Fruit fly (Drosophila melanogaster): ENCODE data around the gene CG3226.

Gene CG3226

DNA sequence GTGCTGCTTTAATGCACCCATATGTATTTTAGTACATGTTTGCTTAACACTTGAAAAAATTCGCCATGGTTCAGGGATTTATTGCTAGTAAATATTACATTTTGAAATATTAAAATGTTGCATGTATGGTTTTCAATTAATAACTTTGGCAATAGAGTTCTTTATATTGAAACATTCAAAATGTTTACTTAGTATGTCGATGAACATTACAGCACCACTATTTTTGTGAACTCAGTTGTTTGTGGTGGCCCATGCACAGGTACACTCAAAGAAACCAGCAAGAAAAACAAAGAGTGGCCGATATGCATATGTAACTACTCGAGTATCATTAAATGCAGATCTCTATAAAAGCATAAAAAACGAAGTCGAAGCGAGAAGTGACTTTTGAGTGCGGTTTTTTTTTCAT lies 48.0 kb upstream of the CG3226 start (continued):
- TF ChIP-seq hth (optimal IDR thresholded peaks at IDR 0.05), result no peak
- TF ChIP-seq wdn (GFP tag; IDR thresholded peaks at IDR 0.05), result no peak
- TF ChIP-seq Atf6 (GFP tag; IDR thresholded peaks at IDR 0.05), result peak; percentile 25; the same call in 1 of the 2 replicates
- TF ChIP-seq H15 (GFP tag; IDR thresholded peaks at IDR 0.05), result no peak; the same call in 2 of the 3 replicates
- peak; percentile 38 for TF ChIP-seq jumu (GFP tag; optimal IDR thresholded peaks at IDR 0.05)
- TF ChIP-seq CG6654 (GFP tag; optimal IDR thresholded peaks at IDR 0.05), result no peak
- no peak for TF ChIP-seq CG31365 (tag; optimal IDR thresholded peaks at IDR 0.05)
- no peak for TF ChIP-seq CG10431 (GFP tag; optimal IDR thresholded peaks at IDR 0.05)
- TF ChIP-seq CG2712 (tag; optimal IDR thresholded peaks at IDR 0.05), result peak; percentile 80
- TF ChIP-seq dati (GFP tag; IDR thresholded peaks at IDR 0.05), result 0 out of 2 replicates have a peak, but pooled peaks have one; percentile 15
- peak; percentile 59 for TF ChIP-seq wor (GFP tag; IDR thresholded peaks at IDR 0.05)
- peak; percentile 66; the same call in 2 of the 3 replicates for TF ChIP-seq zfh1 (GFP tag; IDR thresholded peaks at IDR 0.05)
- peak; percentile 70; the same call in 1 of the 3 replicates for TF ChIP-seq so (GFP tag; IDR thresholded peaks at IDR 0.05)
- peak in 1 of 3 experiments; percentile 71 for TF ChIP-seq lola (GFP tag; optimal IDR thresholded peaks at IDR 0.05)
- peak; percentile 81 for TF ChIP-seq Ptx1 (GFP tag; IDR thresholded peaks at IDR 0.05)
- no peak for TF ChIP-seq CG7271 (tag; optimal IDR thresholded peaks at IDR 0.05)
- no peak for TF ChIP-seq exex (tag; optimal IDR thresholded peaks at IDR 0.05)
- peak; percentile 40 for TF ChIP-seq CG16863 (GFP tag; optimal IDR thresholded peaks at IDR 0.05)
- TF ChIP-seq Abd-B (GFP tag; optimal IDR thresholded peaks at IDR 0.05), result peak; percentile 61
- peak; percentile 43 for TF ChIP-seq bcd (GFP tag; optimal IDR thresholded peaks at IDR 0.05)
- TF ChIP-seq CG7786 (GFP tag; optimal IDR thresholded peaks at IDR 0.05), result peak; percentile 23
- TF ChIP-seq Lpt (GFP tag; optimal IDR thresholded peaks at IDR 0.05), result no peak
- TF ChIP-seq CG2116 (GFP tag; optimal IDR thresholded peaks at IDR 0.05), result peak; percentile 34
- peak; percentile 62; the same call in 2 of the 3 replicates for TF ChIP-seq ase (GFP tag; IDR thresholded peaks at IDR 0.05)
- TF ChIP-seq ewg (GFP tag; optimal IDR thresholded peaks at IDR 0.05), result peak; percentile 57
- TF ChIP-seq CG6254 (GFP tag; optimal IDR thresholded peaks at IDR 0.05), result peak; percentile 46
- TF ChIP-seq HLH3B (GFP tag; IDR thresholded peaks at IDR 0.05), result peak; percentile 76
- TF ChIP-seq CG4617 (GFP tag; optimal IDR thresholded peaks at IDR 0.05; ENCODE audit: borderline replicate concordance), result no peak
- peak; percentile 72 for TF ChIP-seq Ssrp (tag; optimal IDR thresholded peaks at IDR 0.05)
- peak; percentile 18 for TF ChIP-seq CG3838 (GFP tag; optimal IDR thresholded peaks at IDR 0.05)
- peak; percentile 19; the same call in 1 of the 2 replicates for TF ChIP-seq gt (GFP tag; IDR thresholded peaks at IDR 0.05)
- no peak for TF ChIP-seq Jarid2 (GFP tag; optimal IDR thresholded peaks at IDR 0.05)
- peak; percentile 37 for TF ChIP-seq ind (GFP tag; optimal IDR thresholded peaks at IDR 0.05)
- peak; percentile 47; the same call in 1 of the 2 replicates for TF ChIP-seq Nf-YA (GFP tag; IDR thresholded peaks at IDR 0.05)
- TF ChIP-seq unpg (GFP tag; optimal IDR thresholded peaks at IDR 0.05), result peak; percentile 72
- peak; percentile 69 for TF ChIP-seq CG9437 (GFP tag; optimal IDR thresholded peaks at IDR 0.05)
- TF ChIP-seq HLH54F (GFP tag; optimal IDR thresholded peaks at IDR 0.05), result no peak
- TF ChIP-seq nom (GFP tag; optimal IDR thresholded peaks at IDR 0.05), result peak; percentile 41
- peak; percentile 2 for TF ChIP-seq sug (tag; optimal IDR thresholded peaks at IDR 0.05)
- TF ChIP-seq CG14050 (GFP tag; IDR thresholded peaks at IDR 0.05), result peak; percentile 54
- TF ChIP-seq CG4282 (GFP tag; optimal IDR thresholded peaks at IDR 0.05), result no peak
- no peak for TF ChIP-seq Sry-β (GFP tag; optimal IDR thresholded peaks at IDR 0.05)
- TF ChIP-seq Meics (GFP tag; optimal IDR thresholded peaks at IDR 0.05), result peak; percentile 49
- peak in 1 of 2 experiments; percentile 41 for TF ChIP-seq Hr78 (GFP tag; optimal IDR thresholded peaks at IDR 0.05)
- peak; percentile 64 for TF ChIP-seq CG1603 (tag; optimal IDR thresholded peaks at IDR 0.05)
- TF ChIP-seq hbn (GFP tag; IDR thresholded peaks at IDR 0.05; ENCODE audit: partially characterized antibody), result no peak
- TF ChIP-seq chinmo (GFP tag; IDR thresholded peaks at IDR 0.05; ENCODE audit: partially characterized antibody), result no peak
- no peak for TF ChIP-seq CG7987 (GFP tag; optimal IDR thresholded peaks at IDR 0.05)
- no peak for TF ChIP-seq CG11398 (GFP tag; optimal IDR thresholded peaks at IDR 0.05)
- TF ChIP-seq Drgx (GFP tag; IDR thresholded peaks at IDR 0.05), result peak; percentile 88

Data from whole organism, embryonic.